Fruit fly (Drosophila melanogaster) whole organism, embryonic: ENCODE results near the gene Tsr1.
A peak's percentile ranks its signal among the peaks of the same experiment; 100 is the strongest.

ENCODE experiments used
- Abd-B ChIP-seq: fragments of 200-800 bp; sonication (Bioruptor generic); optimal IDR thresholded peaks from 2 replicates; lab custom pipeline; 2018; ENCODE audit warnings: missing biosample characterization, mild to moderate bottlenecking, missing genetic modification characterization, moderate library complexity
- Antp ChIP-seq: fragments of 200-800 bp; sonication (Bioruptor generic); optimal IDR thresholded peaks from 3 replicates; lab custom pipeline; 2016; ENCODE audit warnings: missing biosample characterization, missing genetic modification characterization
- Asciz ChIP-seq: fragments of 200-800 bp; sonication (Bioruptor generic); optimal IDR thresholded peaks from 2 replicates; lab custom pipeline; 2017; ENCODE audit warnings: missing biosample characterization, mild to moderate bottlenecking, missing genetic modification characterization, missing genetic modification reagents
- Bteb2 ChIP-seq: fragments of 200-800 bp; sonication (Bioruptor generic); optimal IDR thresholded peaks from 2 replicates; lab custom pipeline; 2016; ENCODE audit warnings: missing biosample characterization, missing genetic modification characterization
- CG10147 ChIP-seq: fragments of 200-800 bp; sonication (Bioruptor generic); optimal IDR thresholded peaks from 2 replicates; lab custom pipeline; 2019; ENCODE audit warnings: missing biosample characterization, mild to moderate bottlenecking, missing genetic modification characterization, moderate library complexity
- CG11456 ChIP-seq: fragments of 200-800 bp; sonication (Bioruptor generic); IDR thresholded peaks from 3 replicates; pipeline ENCODE4 v1.3.6; 2022; ENCODE audit warnings: missing biosample characterization, missing genetic modification characterization
- CG11560 ChIP-seq: fragments of 200-800 bp; sonication (Bioruptor generic); IDR thresholded peaks from 3 replicates; pipeline ENCODE4 v1.3.6; 2022; ENCODE audit warnings: missing biosample characterization, missing genetic modification characterization
- CG13624 ChIP-seq: fragments of 200-800 bp; sonication (Bioruptor generic); optimal IDR thresholded peaks from 2 replicates; lab custom pipeline; 2016; ENCODE audit warnings: missing biosample characterization, missing genetic modification characterization
- CG1792 ChIP-seq: fragments of 200-800 bp; sonication (Bioruptor generic); optimal IDR thresholded peaks from 2 replicates; lab custom pipeline; 2016; ENCODE audit warnings: missing biosample characterization, missing genetic modification characterization
- CG31441 ChIP-seq: fragments of 200-800 bp; sonication (Bioruptor generic); IDR thresholded peaks from 2 replicates; pipeline ENCODE4 v1.3.6; 2022; ENCODE audit warnings: missing biosample characterization, missing genetic modification characterization
- CG3838 ChIP-seq: fragments of 200-800 bp; sonication (Bioruptor generic); optimal IDR thresholded peaks from 3 replicates; lab custom pipeline; 2016; ENCODE audit warnings: missing biosample characterization, missing genetic modification characterization
- CG4820 ChIP-seq: fragments of 200-800 bp; sonication (Bioruptor generic); optimal IDR thresholded peaks from 3 replicates; lab custom pipeline; 2016; ENCODE audit warnings: missing biosample characterization, missing genetic modification characterization
- CG6272 ChIP-seq: fragments of 200-800 bp; sonication (Bioruptor generic); IDR thresholded peaks from 2 replicates; pipeline ENCODE4 v1.3.6; 2022; ENCODE audit warnings: missing biosample characterization, missing genetic modification characterization
- CG6765 ChIP-seq: fragments of 200-800 bp; sonication (Bioruptor generic); optimal IDR thresholded peaks from 3 replicates; lab custom pipeline; 2017; ENCODE audit warnings: missing biosample characterization, mild to moderate bottlenecking, missing genetic modification characterization
- CG7372 ChIP-seq: fragments of 200-800 bp; sonication (Bioruptor generic); IDR thresholded peaks from 2 replicates; pipeline ENCODE4 v1.3.6; 2022; ENCODE audit warnings: missing biosample characterization, missing genetic modification characterization
- CG7745 ChIP-seq: fragments of 200-800 bp; sonication (Bioruptor generic); optimal IDR thresholded peaks from 2 replicates; lab custom pipeline; 2018; ENCODE audit warnings: missing biosample characterization, mild to moderate bottlenecking, missing genetic modification characterization, moderate library complexity
- CG8924 ChIP-seq: fragments of 200-800 bp; optimal IDR thresholded peaks from 3 replicates; lab custom pipeline; 2019; ENCODE audit warnings: missing biosample characterization, mild to moderate bottlenecking, missing genetic modification characterization, moderate library complexity
- CG9727 ChIP-seq: fragments of 200-800 bp; sonication (Bioruptor generic); optimal IDR thresholded peaks from 3 replicates; lab custom pipeline; 2017; ENCODE audit warnings: missing biosample characterization, mild to moderate bottlenecking, missing genetic modification characterization
- CG9876 ChIP-seq: fragments of 200-800 bp; sonication (Bioruptor generic); optimal IDR thresholded peaks from 2 replicates; lab custom pipeline; 2016; ENCODE audit warnings: missing biosample characterization, missing genetic modification characterization
- CTCF ChIP-seq: fragments of 200-800 bp; sonication (Bioruptor generic); optimal IDR thresholded peaks from 2 replicates; lab custom pipeline; 2017; ENCODE audit warnings: missing biosample characterization, mild to moderate bottlenecking, missing genetic modification characterization, moderate library complexity
- Drgx ChIP-seq: fragments of 200-800 bp; sonication (Bioruptor generic); IDR thresholded peaks from 2 replicates; pipeline ENCODE4 v1.3.6; 2022; ENCODE audit warnings: missing biosample characterization, missing genetic modification characterization
- Eip74EF ChIP-seq, 2 experiments: fragments of 200-800 bp in 1 of 2; fragments of >200 bp in 1 of 2; sonication (Bioruptor generic) in 1 of 2; optimal IDR thresholded peaks; 2 replicates each; lab custom pipeline; 2017 to 2019; ENCODE audit warnings: missing biosample characterization in 2 of 2, missing genetic modification characterization in 2 of 2, mild to moderate bottlenecking in 1 of 2, moderate library complexity in 1 of 2
- H15 ChIP-seq: fragments of 200-800 bp; sonication (Bioruptor generic); IDR thresholded peaks from 3 replicates; pipeline ENCODE4 v1.3.6; 2022; ENCODE audit warnings: missing biosample characterization, missing genetic modification characterization
- Hand ChIP-seq: fragments of 200-800 bp; sonication (Bioruptor generic); optimal IDR thresholded peaks from 2 replicates; lab custom pipeline; 2017; ENCODE audit warnings: mild to moderate bottlenecking, missing biosample characterization, missing genetic modification reagents, missing genetic modification characterization
- Hr78 ChIP-seq, 2 experiments: fragments of 200-800 bp in 1 of 2; fragments of >200 bp in 1 of 2; sonication (Bioruptor generic) in 1 of 2; optimal IDR thresholded peaks; 2 replicates each; lab custom pipeline; 2017 to 2019; ENCODE audit warnings: missing biosample characterization in 2 of 2, missing genetic modification characterization in 2 of 2, mild to moderate bottlenecking in 1 of 2, moderate library complexity in 1 of 2
- NK7.1 ChIP-seq: fragments of 200-800 bp; sonication (Bioruptor generic); optimal IDR thresholded peaks from 3 replicates; lab custom pipeline; 2016; ENCODE audit warnings: missing biosample characterization, missing genetic modification characterization
- Opbp ChIP-seq: fragments of 200-800 bp; sonication (Bioruptor generic); IDR thresholded peaks from 3 replicates; pipeline ENCODE4 v1.3.6; 2022; ENCODE audit warnings: missing biosample characterization, missing genetic modification characterization; ENCODE audit not compliant: partially characterized antibody
- Scr ChIP-seq: fragments of 200-800 bp; sonication (Bioruptor generic); IDR thresholded peaks from 2 replicates; pipeline ENCODE4 v1.3.6; 2022; ENCODE audit warnings: missing biosample characterization, missing genetic modification characterization; ENCODE audit not compliant: partially characterized antibody
- Ssrp ChIP-seq: fragments of 200-800 bp; sonication (Bioruptor generic); optimal IDR thresholded peaks from 2 replicates; lab custom pipeline; 2018; ENCODE audit warnings: missing biosample characterization, mild to moderate bottlenecking, missing genetic modification characterization, moderate library complexity
- Stat92E ChIP-seq, 3 experiments: fragments of >200 bp in 2 of 3; fragments of 200-800 bp in 1 of 3; sonication (Bioruptor generic) in 1 of 3; optimal IDR thresholded peaks; 2 replicates each; lab custom pipeline; 2017 to 2019; ENCODE audit warnings: missing biosample characterization in 3 of 3, missing genetic modification characterization in 3 of 3, mild to moderate bottlenecking in 1 of 3, moderate library complexity in 1 of 3
- bcd ChIP-seq: fragments of 200-800 bp; sonication (Bioruptor generic); optimal IDR thresholded peaks from 2 replicates; lab custom pipeline; 2017; ENCODE audit warnings: missing biosample characterization, mild to moderate bottlenecking, missing genetic modification characterization
- cas ChIP-seq: fragments of 200-800 bp; sonication (Bioruptor generic); IDR thresholded peaks from 2 replicates; pipeline ENCODE4 v1.3.6; 2022; ENCODE audit warnings: missing biosample characterization, missing genetic modification characterization
- cg ChIP-seq: fragments of 200-800 bp; sonication (Bioruptor generic); optimal IDR thresholded peaks from 3 replicates; lab custom pipeline; 2019; ENCODE audit warnings: missing biosample characterization, mild to moderate bottlenecking, missing genetic modification characterization, moderate library complexity
- cwo ChIP-seq: fragments of 200-800 bp; sonication (Bioruptor generic); optimal IDR thresholded peaks from 3 replicates; lab custom pipeline; 2017; ENCODE audit warnings: missing biosample characterization, missing genetic modification characterization, mild to moderate bottlenecking, moderate library complexity, missing genetic modification reagents
- dan ChIP-seq: fragments of 200-800 bp; sonication (Bioruptor generic); IDR thresholded peaks from 2 replicates; pipeline ENCODE4 v1.3.6; 2022; ENCODE audit warnings: missing biosample characterization, missing genetic modification characterization
- emc ChIP-seq: fragments of 200-800 bp; sonication (Bioruptor generic); optimal IDR thresholded peaks from 2 replicates; lab custom pipeline; 2016; ENCODE audit warnings: missing biosample characterization, missing genetic modification characterization
- gfzf ChIP-seq: fragments of 200-800 bp; sonication (Bioruptor generic); optimal IDR thresholded peaks from 2 replicates; lab custom pipeline; 2016; ENCODE audit warnings: missing biosample characterization, mild to moderate bottlenecking, missing genetic modification characterization, moderate library complexity
- gro ChIP-seq: fragments of 200-800 bp; sonication (Bioruptor generic); optimal IDR thresholded peaks from 2 replicates; lab custom pipeline; 2016; ENCODE audit warnings: missing biosample characterization, missing genetic modification characterization
- insv ChIP-seq, 2 experiments: fragments of 200-800 bp; sonication (Bioruptor generic); optimal IDR thresholded peaks; 3 replicates each; lab custom pipeline; 2016 to 2018; ENCODE audit warnings: missing biosample characterization in 2 of 2, missing genetic modification characterization in 2 of 2
- jigr1 ChIP-seq: fragments of 200-800 bp; sonication (Bioruptor generic); IDR thresholded peaks from 3 replicates; pipeline ENCODE4 v1.3.6; 2022; ENCODE audit warnings: missing biosample characterization, missing genetic modification characterization
- jumu ChIP-seq: fragments of 200-800 bp; sonication (Bioruptor generic); optimal IDR thresholded peaks from 3 replicates; lab custom pipeline; 2016; ENCODE audit warnings: missing biosample characterization, missing genetic modification characterization
- kah ChIP-seq: fragments of 200-800 bp; sonication (Bioruptor generic); optimal IDR thresholded peaks from 2 replicates; lab custom pipeline; 2018; ENCODE audit warnings: missing biosample characterization, mild to moderate bottlenecking, missing genetic modification characterization
- kay ChIP-seq: fragments of 200-800 bp; sonication (Bioruptor generic); optimal IDR thresholded peaks from 2 replicates; lab custom pipeline; 2016; ENCODE audit warnings: missing biosample characterization, missing genetic modification characterization
- pros ChIP-seq: fragments of 200-800 bp; sonication (Bioruptor generic); optimal IDR thresholded peaks from 3 replicates; lab custom pipeline; 2019; ENCODE audit warnings: missing biosample characterization, mild to moderate bottlenecking, missing genetic modification characterization, moderate library complexity
- slbo ChIP-seq: fragments of 200-800 bp; sonication (Bioruptor generic); IDR thresholded peaks from 2 replicates; pipeline ENCODE4 v1.3.6; 2022; ENCODE audit warnings: missing biosample characterization, missing genetic modification characterization
- sob ChIP-seq: fragments of 200-800 bp; sonication (Bioruptor generic); IDR thresholded peaks from 2 replicates; pipeline ENCODE4 v1.3.6; 2022; ENCODE audit warnings: missing biosample characterization, missing genetic modification characterization
- tin ChIP-seq: fragments of 200-800 bp; sonication (Bioruptor generic); optimal IDR thresholded peaks from 3 replicates; lab custom pipeline; 2016; ENCODE audit warnings: missing biosample characterization, missing genetic modification characterization
- twi ChIP-seq: fragments of 200-800 bp; optimal IDR thresholded peaks from 2 replicates; lab custom pipeline; 2019; ENCODE audit warnings: missing biosample characterization, mild to moderate bottlenecking, missing genetic modification characterization, moderate library complexity
- yki ChIP-seq: fragments of >200 bp; optimal IDR thresholded peaks from 3 replicates; lab custom pipeline; 2018
- zfh1 ChIP-seq: fragments of 200-800 bp; sonication (Bioruptor generic); IDR thresholded peaks from 3 replicates; pipeline ENCODE4 v1.3.6; 2022; ENCODE audit warnings: missing biosample characterization, missing genetic modification characterization

The Tsr1 gene

dm6 chr3L:21317416-21318259, 17.4 kb upstream of the Tsr1 start, which contains the start of gene Pc (continued):
- peak; percentile 18 for TF ChIP-seq CG8924 (tag; lab: Kevin White, UChicago)
- TF ChIP-seq Scr (GFP tag; lab: Robert Waterston, UW): peak; percentile 81
- no peak for TF ChIP-seq yki (lab: Kevin White, UChicago)
- no peak for TF ChIP-seq CG11456 (GFP tag; lab: Robert Waterston, UW)
- peak; percentile 84; the same call in 2 of the 3 replicates for TF ChIP-seq CG11560 (tag; lab: Robert Waterston, UW)
- TF ChIP-seq kah: no peak
- peak; percentile 72 for TF ChIP-seq CTCF (GFP tag; lab: Kevin White, UChicago)
- peak; percentile 61 for TF ChIP-seq twi
- TF ChIP-seq cg: peak; percentile 93
- TF ChIP-seq gfzf (GFP tag; lab: Kevin White, UChicago): peak; percentile 86
- TF ChIP-seq Hand (GFP tag; lab: Kevin White, UChicago): no peak
- TF ChIP-seq CG4820 (GFP tag; lab: Kevin White, UChicago): no peak
- peak; percentile 40 for TF ChIP-seq slbo (GFP tag; lab: Robert Waterston, UW)
- no peak for TF ChIP-seq CG10147 (GFP tag; lab: Kevin White, UChicago)
- no peak for TF ChIP-seq Drgx (GFP tag; lab: Robert Waterston, UW)
- no peak for TF ChIP-seq bcd (GFP tag; lab: Kevin White, UChicago)
- TF ChIP-seq Eip74EF (GFP tag; optimal IDR thresholded peaks at IDR 0.05; lab: Kevin White, UChicago): no peak
- TF ChIP-seq jigr1: no peak; the same call in 2 of the 3 replicates
- peak; percentile 13 for TF ChIP-seq Ssrp (tag; lab: Kevin White, UChicago)
- no peak for TF ChIP-seq CG9876 (GFP tag; lab: Kevin White, UChicago)
- TF ChIP-seq kay (GFP tag; lab: Kevin White, UChicago): peak; percentile 83
- no peak for TF ChIP-seq H15
- no peak for TF ChIP-seq CG9727 (GFP tag; lab: Kevin White, UChicago)
- no peak for TF ChIP-seq insv (GFP tag; optimal IDR thresholded peaks at IDR 0.05; lab: Kevin White, UChicago)
- TF ChIP-seq Hr78 (GFP tag; optimal IDR thresholded peaks at IDR 0.05; lab: Kevin White, UChicago): no peak
- peak; percentile 63 for TF ChIP-seq gro
- TF ChIP-seq tin (GFP tag; lab: Kevin White, UChicago): no peak
- TF ChIP-seq CG3838: no peak
- TF ChIP-seq CG7372 (GFP tag; lab: Robert Waterston, UW): no peak
- TF ChIP-seq CG1792 (GFP tag; lab: Kevin White, UChicago): no peak
- TF ChIP-seq Stat92E (GFP tag; optimal IDR thresholded peaks at IDR 0.05; lab: Kevin White, UChicago): no peak
- TF ChIP-seq emc: no peak
- TF ChIP-seq NK7.1 (GFP tag; lab: Kevin White, UChicago): no peak
- no peak for TF ChIP-seq jumu
- TF ChIP-seq CG31441 (GFP tag; lab: Robert Waterston, UW): no peak
- TF ChIP-seq Opbp (GFP tag; lab: Robert Waterston, UW): peak; percentile 86
- TF ChIP-seq Bteb2 (GFP tag; lab: Kevin White, UChicago): no peak
- peak; percentile 29; the same call in 1 of the 2 replicates for TF ChIP-seq CG6272 (GFP tag; lab: Robert Waterston, UW)
- TF ChIP-seq Antp (GFP tag; lab: Kevin White, UChicago): no peak
- peak; percentile 48; the same call in 1 of the 2 replicates for TF ChIP-seq sob (GFP tag; lab: Robert Waterston, UW)
- TF ChIP-seq cas (GFP tag; lab: Robert Waterston, UW): no peak
- TF ChIP-seq CG6765 (GFP tag; lab: Kevin White, UChicago): no peak
- no peak for TF ChIP-seq Asciz (GFP tag; lab: Kevin White, UChicago)
- TF ChIP-seq dan (GFP tag; lab: Robert Waterston, UW): no peak
- no peak for TF ChIP-seq CG7745 (tag; lab: Kevin White, UChicago)
- TF ChIP-seq pros (GFP tag; lab: Kevin White, UChicago): peak; percentile 60
- TF ChIP-seq Abd-B (GFP tag; lab: Kevin White, UChicago): no peak
- TF ChIP-seq zfh1: no peak
- no peak for TF ChIP-seq cwo
- peak; percentile 63 for TF ChIP-seq CG13624 (GFP tag; lab: Kevin White, UChicago)
